Fruit fly (Drosophila melanogaster) whole organism, embryonic: Measurements from ENCODE around the gene Mdh1.

Experiments
- Abd-B ChIP-seq: fragments of 200-800 bp; sonication (Bioruptor generic); optimal IDR thresholded peaks from 2 replicates; lab custom pipeline; 2018; ENCODE audit warnings: missing biosample characterization, mild to moderate bottlenecking, missing genetic modification characterization, moderate library complexity
- B-H2 ChIP-seq: fragments of 200-800 bp; sonication (Bioruptor generic); optimal IDR thresholded peaks from 2 replicates; lab custom pipeline; 2018; ENCODE audit warnings: missing biosample characterization, mild to moderate bottlenecking, missing genetic modification characterization
- BEAF-32 ChIP-seq: fragments of 200-800 bp; sonication (Bioruptor generic); optimal IDR thresholded peaks from 3 replicates; lab custom pipeline; 2017; ENCODE audit warnings: missing biosample characterization, missing genetic modification characterization, mild to moderate bottlenecking, moderate library complexity, missing genetic modification reagents
- BtbVII ChIP-seq: fragments of 200-800 bp; sonication (Bioruptor generic); optimal IDR thresholded peaks from 3 replicates; lab custom pipeline; 2017; ENCODE audit warnings: missing biosample characterization, mild to moderate bottlenecking, missing genetic modification characterization
- CG10366 ChIP-seq: fragments of 200-800 bp; sonication (Bioruptor generic); IDR thresholded peaks from 2 replicates; pipeline ENCODE4 v1.3.6; 2022; ENCODE audit warnings: missing biosample characterization, missing genetic modification characterization
- CG14014 ChIP-seq: fragments of 200-800 bp; sonication (Bioruptor generic); IDR thresholded peaks from 2 replicates; pipeline ENCODE4 v1.3.6; 2022; ENCODE audit warnings: missing biosample characterization, missing genetic modification characterization
- CG14860 ChIP-seq: fragments of 200-800 bp; sonication (Bioruptor generic); IDR thresholded peaks from 3 replicates; pipeline ENCODE4 v1.3.6; 2022; ENCODE audit warnings: missing biosample characterization, missing genetic modification characterization; ENCODE audit not compliant: partially characterized antibody
- CG15269 ChIP-seq: fragments of 200-800 bp; sonication (Bioruptor generic); optimal IDR thresholded peaks from 2 replicates; lab custom pipeline; 2018; ENCODE audit warnings: missing biosample characterization, mild to moderate bottlenecking, missing genetic modification characterization, moderate library complexity
- CG15601 ChIP-seq: fragments of 200-800 bp; sonication (Bioruptor generic); optimal IDR thresholded peaks from 3 replicates; lab custom pipeline; 2019; ENCODE audit warnings: missing biosample characterization, mild to moderate bottlenecking, missing genetic modification characterization, moderate library complexity
- CG18476 ChIP-seq: fragments of 200-800 bp; sonication (Bioruptor generic); optimal IDR thresholded peaks from 2 replicates; lab custom pipeline; 2016; ENCODE audit warnings: missing biosample characterization, mild to moderate bottlenecking, missing genetic modification characterization
- CG2120 ChIP-seq: fragments of 200-800 bp; sonication (Bioruptor generic); optimal IDR thresholded peaks from 3 replicates; lab custom pipeline; 2016; ENCODE audit warnings: missing biosample characterization, missing genetic modification characterization
- CG3065 ChIP-seq: fragments of 200-800 bp; sonication (Bioruptor generic); optimal IDR thresholded peaks from 2 replicates; lab custom pipeline; 2016; ENCODE audit warnings: missing biosample characterization, missing genetic modification characterization
- CG33213 ChIP-seq: fragments of 200-800 bp; sonication (Bioruptor generic); optimal IDR thresholded peaks from 3 replicates; lab custom pipeline; 2016; ENCODE audit warnings: missing biosample characterization, missing genetic modification characterization
- CG3407 ChIP-seq: fragments of 200-800 bp; sonication (Bioruptor generic); optimal IDR thresholded peaks from 2 replicates; lab custom pipeline; 2018; ENCODE audit warnings: missing biosample characterization, mild to moderate bottlenecking, missing genetic modification characterization
- CG34376 ChIP-seq: fragments of 200-800 bp; sonication (Bioruptor generic); optimal IDR thresholded peaks from 2 replicates; lab custom pipeline; 2018; ENCODE audit warnings: missing biosample characterization, mild to moderate bottlenecking, missing genetic modification characterization
- CG3847 ChIP-seq: fragments of 200-800 bp; sonication (Bioruptor generic); IDR thresholded peaks from 2 replicates; pipeline ENCODE4 v1.3.6; 2022; ENCODE audit warnings: missing biosample characterization, missing genetic modification characterization
- CG4404 ChIP-seq: fragments of 200-800 bp; sonication (Bioruptor generic); IDR thresholded peaks from 2 replicates; pipeline ENCODE4 v1.3.6; 2022; ENCODE audit warnings: missing biosample characterization, missing genetic modification characterization
- CG4424 ChIP-seq: fragments of 200-800 bp; sonication (Bioruptor generic); optimal IDR thresholded peaks from 3 replicates; lab custom pipeline; 2016; ENCODE audit warnings: missing biosample characterization, missing genetic modification characterization
- CG7357 ChIP-seq: fragments of 200-800 bp; sonication (Bioruptor generic); IDR thresholded peaks from 3 replicates; pipeline ENCODE4 v1.3.6; 2022; ENCODE audit warnings: missing biosample characterization, missing genetic modification characterization
- CG7987 ChIP-seq: fragments of 200-800 bp; sonication (Bioruptor generic); optimal IDR thresholded peaks from 2 replicates; lab custom pipeline; 2018; ENCODE audit warnings: missing biosample characterization, mild to moderate bottlenecking, missing genetic modification characterization, moderate library complexity
- CG9797 ChIP-seq: fragments of 200-800 bp; sonication (Bioruptor generic); optimal IDR thresholded peaks from 3 replicates; lab custom pipeline; 2018; ENCODE audit warnings: missing biosample characterization, mild to moderate bottlenecking, missing genetic modification characterization
- CoRest ChIP-seq: fragments of 200-800 bp; sonication (Bioruptor generic); optimal IDR thresholded peaks from 3 replicates; lab custom pipeline; 2018; ENCODE audit warnings: missing biosample characterization, mild to moderate bottlenecking, missing genetic modification characterization, moderate library complexity
- Dfd ChIP-seq, 2 experiments: fragments of >200 bp; optimal IDR thresholded peaks; 2 replicates each; lab custom pipeline; 2017; ENCODE audit warnings: missing biosample characterization in 2 of 2, missing genetic modification characterization in 2 of 2
- Fer1 ChIP-seq: fragments of 200-800 bp; sonication (Bioruptor generic); optimal IDR thresholded peaks from 2 replicates; lab custom pipeline; 2017; ENCODE audit warnings: missing biosample characterization, mild to moderate bottlenecking, missing genetic modification characterization
- H2.0 ChIP-seq: fragments of 200-800 bp; sonication (Bioruptor generic); IDR thresholded peaks from 2 replicates; pipeline ENCODE4 v1.3.6; 2022; ENCODE audit warnings: missing biosample characterization, missing genetic modification characterization
- HLH54F ChIP-seq: fragments of 200-800 bp; sonication (Bioruptor generic); optimal IDR thresholded peaks from 3 replicates; lab custom pipeline; 2016; ENCODE audit warnings: missing biosample characterization, missing genetic modification characterization
- Jarid2 ChIP-seq: fragments of 200-800 bp; sonication (Bioruptor generic); optimal IDR thresholded peaks from 3 replicates; lab custom pipeline; 2017; ENCODE audit warnings: mild to moderate bottlenecking, missing biosample characterization, missing genetic modification reagents, missing genetic modification characterization
- Oli ChIP-seq: fragments of 200-800 bp; sonication (Bioruptor generic); optimal IDR thresholded peaks from 2 replicates; lab custom pipeline; 2018; ENCODE audit warnings: missing biosample characterization, mild to moderate bottlenecking, missing genetic modification characterization, moderate library complexity
- Ravus ChIP-seq: fragments of 200-800 bp; sonication (Bioruptor generic); IDR thresholded peaks from 2 replicates; pipeline ENCODE4 v1.3.6; 2022; ENCODE audit warnings: missing biosample characterization, missing genetic modification characterization
- Usf ChIP-seq: fragments of 200-800 bp; sonication (Bioruptor generic); optimal IDR thresholded peaks from 2 replicates; lab custom pipeline; 2017; ENCODE audit warnings: missing genotype, missing biosample characterization, missing genetic modification characterization
- abd-A ChIP-seq: fragments of 200-800 bp; sonication (Bioruptor generic); optimal IDR thresholded peaks from 3 replicates; lab custom pipeline; 2019; ENCODE audit warnings: missing biosample characterization, mild to moderate bottlenecking, missing genetic modification characterization, moderate library complexity
- ap ChIP-seq: fragments of 200-800 bp; sonication (Bioruptor generic); IDR thresholded peaks from 2 replicates; pipeline ENCODE4 v1.3.6; 2022; ENCODE audit warnings: missing biosample characterization, missing genetic modification characterization
- bowl ChIP-seq: fragments of 200-800 bp; sonication (Bioruptor generic); IDR thresholded peaks from 2 replicates; pipeline ENCODE4 v1.3.6; 2022; ENCODE audit warnings: missing biosample characterization, missing genetic modification characterization
- cato ChIP-seq: fragments of 200-800 bp; sonication (Bioruptor generic); optimal IDR thresholded peaks from 2 replicates; lab custom pipeline; 2016; ENCODE audit warnings: missing biosample characterization, missing genetic modification characterization, borderline replicate concordance
- caup ChIP-seq: fragments of 200-800 bp; sonication (Bioruptor generic); optimal IDR thresholded peaks from 3 replicates; lab custom pipeline; 2017; ENCODE audit warnings: missing biosample characterization, mild to moderate bottlenecking, missing genetic modification characterization, moderate library complexity; ENCODE audit not compliant: severe bottlenecking
- cg ChIP-seq: fragments of 200-800 bp; sonication (Bioruptor generic); optimal IDR thresholded peaks from 3 replicates; lab custom pipeline; 2019; ENCODE audit warnings: missing biosample characterization, mild to moderate bottlenecking, missing genetic modification characterization, moderate library complexity
- chif ChIP-seq, 2 experiments: fragments of 200-800 bp; sonication (Bioruptor generic); optimal IDR thresholded peaks; 3 replicates each; lab custom pipeline; 2016; ENCODE audit warnings: missing biosample characterization in 2 of 2, missing genetic modification characterization in 2 of 2
- croc ChIP-seq: fragments of 200-800 bp; sonication (Bioruptor generic); conservative IDR thresholded peaks from 3 replicates; pipeline ENCODE4 v1.3.6; 2022; ENCODE audit warnings: missing biosample characterization, missing genetic modification characterization
- disco-r ChIP-seq: fragments of 200-800 bp; sonication (Bioruptor generic); optimal IDR thresholded peaks from 2 replicates; lab custom pipeline; 2016; ENCODE audit warnings: missing biosample characterization, missing genetic modification characterization
- dmrt99B ChIP-seq: fragments of 200-800 bp; sonication (Bioruptor generic); optimal IDR thresholded peaks from 2 replicates; lab custom pipeline; 2018; ENCODE audit warnings: missing biosample characterization, mild to moderate bottlenecking, missing genetic modification characterization, moderate library complexity
- eve ChIP-seq, 2 experiments: fragments of >200 bp; optimal IDR thresholded peaks; 2 replicates each; lab custom pipeline; 2017; ENCODE audit warnings: missing biosample characterization in 2 of 2, missing genetic modification characterization in 2 of 2
- nau ChIP-seq: fragments of 200-800 bp; sonication (Bioruptor generic); optimal IDR thresholded peaks from 3 replicates; lab custom pipeline; 2017; ENCODE audit warnings: missing biosample characterization, mild to moderate bottlenecking, missing genetic modification characterization, missing genetic modification reagents
- nerfin-2 ChIP-seq: fragments of 200-800 bp; sonication (Bioruptor generic); IDR thresholded peaks from 2 replicates; pipeline ENCODE4 v1.3.6; 2022; ENCODE audit warnings: missing biosample characterization, missing genetic modification characterization; ENCODE audit not compliant: partially characterized antibody
- phol ChIP-seq: fragments of 200-800 bp; sonication (Bioruptor generic); optimal IDR thresholded peaks from 3 replicates; lab custom pipeline; 2018; ENCODE audit warnings: missing biosample characterization, mild to moderate bottlenecking, missing genetic modification characterization, moderate library complexity
- pnt ChIP-seq: fragments of 200-800 bp; sonication (Bioruptor generic); optimal IDR thresholded peaks from 3 replicates; lab custom pipeline; 2016; ENCODE audit warnings: missing biosample characterization, missing genetic modification characterization
- rib ChIP-seq: fragments of 200-800 bp; sonication (Bioruptor generic); IDR thresholded peaks from 2 replicates; pipeline ENCODE4 v1.3.6; 2022; ENCODE audit warnings: missing biosample characterization, missing genetic modification characterization
- sima ChIP-seq: fragments of 200-800 bp; sonication (Bioruptor generic); optimal IDR thresholded peaks from 2 replicates; lab custom pipeline; 2016; ENCODE audit warnings: missing biosample characterization, missing genetic modification characterization
- tin ChIP-seq: fragments of 200-800 bp; sonication (Bioruptor generic); optimal IDR thresholded peaks from 3 replicates; lab custom pipeline; 2016; ENCODE audit warnings: missing biosample characterization, missing genetic modification characterization
- zfh1 ChIP-seq: fragments of 200-800 bp; sonication (Bioruptor generic); IDR thresholded peaks from 3 replicates; pipeline ENCODE4 v1.3.6; 2022; ENCODE audit warnings: missing biosample characterization, missing genetic modification characterization

Mdh1 gene

DNA sequence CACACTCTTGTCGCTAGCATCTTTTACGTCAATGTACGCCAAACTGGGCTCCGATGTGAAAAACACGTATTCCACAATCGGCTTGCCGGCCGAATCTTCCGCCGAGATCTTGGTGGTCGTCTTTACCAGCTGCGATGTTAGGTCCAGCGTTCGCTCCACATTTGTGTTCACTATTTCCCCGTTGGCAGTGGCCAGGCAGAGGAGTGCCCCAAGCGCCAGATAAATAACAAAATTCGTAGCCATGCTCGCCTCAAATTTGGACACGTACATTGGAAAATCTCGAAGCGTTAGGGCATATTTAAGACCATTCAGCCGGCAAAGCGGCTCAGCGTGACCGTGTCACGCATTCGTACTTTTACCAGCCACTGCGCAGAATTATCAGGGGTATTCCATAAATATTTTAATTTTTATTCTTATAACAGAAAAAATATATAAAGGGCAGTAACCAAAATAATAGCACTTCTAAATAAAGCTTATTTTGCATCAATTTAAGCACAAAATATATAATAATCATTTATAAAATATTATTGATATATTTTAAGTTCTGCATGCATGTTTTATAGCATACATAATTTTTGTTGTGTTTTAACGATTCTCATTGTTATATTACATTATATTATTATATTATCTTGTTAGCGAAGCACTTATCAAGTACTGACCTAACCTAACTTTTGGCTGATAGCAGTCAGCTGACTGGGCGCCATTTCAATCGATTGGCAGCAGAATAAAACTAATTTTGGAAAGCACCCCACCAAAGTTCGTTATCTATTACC is 20.5 kb downstream of the Mdh1 start, which contains the start of the genes CG33303 and dpr19 (continued):
- TF ChIP-seq BtbVII (GFP tag; lab: Kevin White, UChicago) (peak; percentile 49), Usf (no peak), CG3065 (GFP tag; lab: Kevin White, UChicago) (no peak), Ravus (GFP tag; lab: Robert Waterston, UW) (no peak), CG3847 (GFP tag; lab: Robert Waterston, UW) (peak; percentile 41; the same call in 1 of the 2 replicates), CG15269 (tag; lab: Kevin White, UChicago) (peak; percentile 87), sima (no peak), eve (GFP tag; optimal IDR thresholded peaks at IDR 0.05; lab: Kevin White, UChicago) (no peak), CoRest (tag; lab: Kevin White, UChicago) (peak; percentile 83), B-H2 (GFP tag; lab: Kevin White, UChicago) (peak; percentile 68), nau (GFP tag; lab: Kevin White, UChicago) (no peak), CG14860 (GFP tag; lab: Robert Waterston, UW) (no peak), cg (GFP tag; lab: Kevin White, UChicago) (no peak), croc (peak; percentile 41; the same call in 2 of the 3 replicates), CG33213 (GFP tag; lab: Kevin White, UChicago) (no peak), nerfin-2 (GFP tag; lab: Robert Waterston, UW) (no peak), CG7357 (GFP tag; lab: Robert Waterston, UW) (no peak), CG9797 (GFP tag; lab: Kevin White, UChicago) (peak; percentile 80), caup (GFP tag; lab: Kevin White, UChicago) (peak; percentile 74), ap (GFP tag; lab: Robert Waterston, UW) (peak; percentile 67), CG4404 (GFP tag; lab: Robert Waterston, UW) (no peak), CG18476 (GFP tag; lab: Kevin White, UChicago) (no peak), Jarid2 (no peak), Abd-B (GFP tag; lab: Kevin White, UChicago) (no peak), rib (no peak), cato (GFP tag; lab: Kevin White, UChicago) (no peak), CG34376 (GFP tag; lab: Kevin White, UChicago) (no peak), CG7987 (GFP tag; lab: Kevin White, UChicago) (peak; percentile 13), CG2120 (peak; percentile 27), HLH54F (no peak), tin (peak; percentile 54), phol (tag; lab: Kevin White, UChicago) (peak; percentile 90), pnt (GFP tag; lab: Kevin White, UChicago) (no peak), CG15601 (tag; lab: Kevin White, UChicago) (peak; percentile 86), dmrt99B (tag; lab: Kevin White, UChicago) (peak; percentile 80), CG10366 (peak; percentile 34; the same call in 1 of the 2 replicates), CG3407 (GFP tag; lab: Kevin White, UChicago) (peak; percentile 63), bowl (no peak), Dfd (GFP tag; optimal IDR thresholded peaks at IDR 0.05; lab: Kevin White, UChicago) (no peak), H2.0 (GFP tag; lab: Robert Waterston, UW) (peak; percentile 35; the same call in 1 of the 2 replicates), Fer1 (GFP tag; lab: Kevin White, UChicago) (peak; percentile 85), CG14014 (GFP tag; lab: Robert Waterston, UW) (peak; percentile 34; the same call in 1 of the 2 replicates), zfh1 (GFP tag; lab: Robert Waterston, UW) (0 out of 3 replicates have a peak, but pooled peaks have one; percentile 31), abd-A (tag; lab: Kevin White, UChicago) (no peak), chif (GFP tag; optimal IDR thresholded peaks at IDR 0.05; lab: Kevin White, UChicago) (no peak), BEAF-32 (peak; percentile 19), Oli (tag; lab: Kevin White, UChicago) (peak; percentile 64), disco-r (GFP tag; lab: Kevin White, UChicago) (no peak), CG4424 (peak; percentile 71)
